Worm (Caenorhabditis elegans): ENCODE results near the gene aos-1.

The aos-1 gene

ce11 chrV:10098429-10098828 is 31.7 kb downstream of the aos-1 start, which contains the start of gene ugt-47:
TSS of gene ugt-47 (minus strand) at chrV:10098597.
- TF ChIP-seq B0310.2 (tag; optimal IDR thresholded peaks at IDR 0.05) (no peak), aly-1 (tag; optimal IDR thresholded peaks at IDR 0.05) (no peak), scrt-1 (GFP tag; IDR thresholded peaks at IDR 0.05) (no peak), ceh-13 (GFP tag; optimal IDR thresholded peaks at IDR 0.05) (no peak), ets-7 (tag; optimal IDR thresholded peaks at IDR 0.05) (no peak), sea-1 (GFP tag; conservative IDR thresholded peaks at IDR 0.05) (no peak), ceh-36 (tag; optimal IDR thresholded peaks at IDR 0.05) (no peak), hmbx-1 (tag; optimal IDR thresholded peaks at IDR 0.05) (no peak), tbx-37 (GFP tag; conservative IDR thresholded peaks at IDR 0.05) (no peak), hmg-4 (GFP tag; optimal IDR thresholded peaks at IDR 0.05) (no peak)

ce11 chrV:10096932-10097331 is 33.2 kb downstream of the aos-1 start:
- TF ChIP-seq B0310.2 (tag; optimal IDR thresholded peaks at IDR 0.05) (no peak), scrt-1 (GFP tag; IDR thresholded peaks at IDR 0.05) (no peak), ceh-36 (tag; optimal IDR thresholded peaks at IDR 0.05) (no peak), hnd-1 (tag; optimal IDR thresholded peaks at IDR 0.05) (no peak), ceh-13 (GFP tag; optimal IDR thresholded peaks at IDR 0.05) (no peak), tra-4 (tag; optimal IDR thresholded peaks at IDR 0.05) (no peak), tbx-11 (GFP tag; IDR thresholded peaks at IDR 0.05) (no peak), flt-1 (GFP tag; IDR thresholded peaks at IDR 0.05) (no peak), sea-1 (GFP tag; conservative IDR thresholded peaks at IDR 0.05) (no peak)

DNA sequence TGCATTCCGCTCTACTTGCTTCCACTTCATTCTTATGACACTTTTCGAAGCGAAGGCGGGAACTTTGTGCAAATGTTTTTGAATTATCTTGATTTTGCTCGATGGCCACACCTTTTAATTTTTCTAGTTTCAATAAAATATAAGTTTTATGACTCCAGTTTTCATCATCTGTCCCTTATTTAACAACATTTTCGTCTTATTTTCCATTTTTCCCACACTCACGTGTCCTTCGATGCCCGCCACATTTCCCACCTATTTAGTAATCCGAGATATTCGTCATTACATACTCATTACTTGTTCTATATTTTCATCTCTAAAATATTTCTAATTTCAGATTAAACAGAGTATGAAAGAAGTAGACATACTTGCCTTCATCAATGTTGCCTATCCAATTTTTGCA is 35.7 kb downstream of the aos-1 start, which contains the start of gene srd-49:
Gene srd-49, plus strand, starts transcription at position 301 of the 400 bp plus-strand sequence.
- TF ChIP-seq hnd-1 (tag; optimal IDR thresholded peaks at IDR 0.05) (no peak), tra-4 (tag; optimal IDR thresholded peaks at IDR 0.05) (no peak), ets-7 (tag; optimal IDR thresholded peaks at IDR 0.05) (no peak), flt-1 (GFP tag; IDR thresholded peaks at IDR 0.05) (no peak), tbx-37 (GFP tag; conservative IDR thresholded peaks at IDR 0.05) (no peak), pes-1 (GFP tag; IDR thresholded peaks at IDR 0.05) (no peak), tbx-11 (GFP tag; IDR thresholded peaks at IDR 0.05) (no peak), ama-1 (optimal IDR thresholded peaks at IDR 0.05) (no peak), aly-1 (tag; optimal IDR thresholded peaks at IDR 0.05) (no peak)

- TF ChIP-seq hnd-1 (tag; optimal IDR thresholded peaks at IDR 0.05), result no peak
- TF ChIP-seq sea-1 (GFP tag; conservative IDR thresholded peaks at IDR 0.05), result no peak
- TF ChIP-seq ceh-13 (GFP tag; optimal IDR thresholded peaks at IDR 0.05), result no peak
- TF ChIP-seq ceh-36 (tag; optimal IDR thresholded peaks at IDR 0.05), result no peak
- TF ChIP-seq flt-1 (GFP tag; IDR thresholded peaks at IDR 0.05), result no peak
- TF ChIP-seq ama-1 (optimal IDR thresholded peaks at IDR 0.05), result no peak
- TF ChIP-seq aly-1 (tag; optimal IDR thresholded peaks at IDR 0.05), result no peak
- no peak for TF ChIP-seq tbx-11 (GFP tag; IDR thresholded peaks at IDR 0.05)
- no peak for TF ChIP-seq F13C5.2 (tag; optimal IDR thresholded peaks at IDR 0.05)
Observed at ce11 chrV:10091152-10091551, 38.9 kb downstream of the aos-1 start, which contains the start of gene R04B5.11. TSS of gene R04B5.11 (minus strand) at chrV:10091252.

ce11 chrV:10090461-10090860 is 39.6 kb downstream of the aos-1 start, which contains the start of gene R04B5.7:
TSS of gene R04B5.7 (minus strand) at chrV:10090561.
- TF ChIP-seq ets-7 (tag; optimal IDR thresholded peaks at IDR 0.05) (no peak), B0310.2 (tag; optimal IDR thresholded peaks at IDR 0.05) (no peak), flt-1 (GFP tag; IDR thresholded peaks at IDR 0.05) (no peak), hnd-1 (tag; optimal IDR thresholded peaks at IDR 0.05) (no peak), F13C5.2 (tag; optimal IDR thresholded peaks at IDR 0.05) (no peak), hmg-4 (GFP tag; optimal IDR thresholded peaks at IDR 0.05) (no peak), ama-1 (optimal IDR thresholded peaks at IDR 0.05) (no peak), ceh-36 (tag; optimal IDR thresholded peaks at IDR 0.05) (no peak), sea-1 (GFP tag; conservative IDR thresholded peaks at IDR 0.05) (no peak), aly-1 (tag; optimal IDR thresholded peaks at IDR 0.05) (no peak), tbx-11 (GFP tag; IDR thresholded peaks at IDR 0.05) (no peak)

DNA sequence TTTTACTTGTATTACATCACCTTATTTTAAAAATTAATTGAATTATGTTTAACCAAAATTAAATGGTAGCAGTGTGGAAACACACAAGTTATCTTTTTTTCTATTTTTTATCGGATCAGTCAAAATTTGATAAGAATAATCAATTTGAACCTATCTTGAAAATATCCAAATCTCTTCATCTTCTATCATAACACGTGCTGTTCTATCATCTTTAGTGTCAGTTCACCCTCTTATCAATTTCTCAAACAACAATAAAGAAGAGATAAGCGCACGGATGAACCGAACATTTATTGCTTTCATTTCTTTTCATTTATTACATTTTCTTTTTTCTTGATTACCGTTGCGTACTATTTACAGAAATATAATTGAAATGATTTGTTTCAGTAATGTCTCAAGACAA is 43.0 kb downstream of the aos-1 start, which contains the start of gene R04B5.5:
Gene R04B5.5, plus strand, starts transcription at position 378 of the 400 bp plus-strand sequence.
- TF ChIP-seq tbx-37 (GFP tag; conservative IDR thresholded peaks at IDR 0.05), result no peak
- no peak for TF ChIP-seq F13C5.2 (tag; optimal IDR thresholded peaks at IDR 0.05)

ce11 chrV:10086141-10086540 is 44.0 kb downstream of the aos-1 start:
- TF ChIP-seq ceh-36 (tag; optimal IDR thresholded peaks at IDR 0.05) (no peak), hmbx-1 (tag; optimal IDR thresholded peaks at IDR 0.05) (no peak), ceh-13 (GFP tag; optimal IDR thresholded peaks at IDR 0.05) (no peak), ama-1 (optimal IDR thresholded peaks at IDR 0.05) (no peak), scrt-1 (GFP tag; IDR thresholded peaks at IDR 0.05) (no peak)

- TF ChIP-seq aly-1 (tag; optimal IDR thresholded peaks at IDR 0.05) (no peak), sea-1 (GFP tag; conservative IDR thresholded peaks at IDR 0.05) (no peak), hmbx-1 (tag; optimal IDR thresholded peaks at IDR 0.05) (no peak), flt-1 (GFP tag; IDR thresholded peaks at IDR 0.05) (no peak)
Observed at ce11 chrV:10084864-10085263, 45.2 kb downstream of the aos-1 start, which contains the start of gene R04B5.6. TSS of gene R04B5.6 (plus strand) at chrV:10085164.

ce11 chrV:10083999-10084468 is 46.1 kb downstream of the aos-1 start, which contains the start of gene nhr-12:
TSS of gene nhr-12 (minus strand) at chrV:10084049.
- no peak for TF ChIP-seq F13C5.2 (tag; optimal IDR thresholded peaks at IDR 0.05)
- no peak for TF ChIP-seq B0310.2 (tag; optimal IDR thresholded peaks at IDR 0.05)
- no peak for TF ChIP-seq pes-1 (GFP tag; IDR thresholded peaks at IDR 0.05)
- no peak for TF ChIP-seq ceh-36 (tag; optimal IDR thresholded peaks at IDR 0.05)
- TF ChIP-seq hmbx-1 (tag; optimal IDR thresholded peaks at IDR 0.05), result no peak
- no peak for TF ChIP-seq tra-4 (tag; optimal IDR thresholded peaks at IDR 0.05)
- TF ChIP-seq flt-1 (GFP tag; IDR thresholded peaks at IDR 0.05), result no peak
- no peak for TF ChIP-seq ets-7 (tag; optimal IDR thresholded peaks at IDR 0.05)
- no peak for TF ChIP-seq scrt-1 (GFP tag; IDR thresholded peaks at IDR 0.05)
- TF ChIP-seq hmg-4 (GFP tag; optimal IDR thresholded peaks at IDR 0.05), result no peak
- no peak for TF ChIP-seq tbx-37 (GFP tag; conservative IDR thresholded peaks at IDR 0.05)
- no peak for TF ChIP-seq sea-1 (GFP tag; conservative IDR thresholded peaks at IDR 0.05)
- no peak for TF ChIP-seq ceh-13 (GFP tag; optimal IDR thresholded peaks at IDR 0.05)
- no peak for TF ChIP-seq hnd-1 (tag; optimal IDR thresholded peaks at IDR 0.05)
